Fruit fly (Drosophila melanogaster) whole organism, adult: ENCODE data around the gene CG14212.

ENCODE experiments used
- CG11617 ChIP-seq: fragments of 200-800 bp; sonication (Bioruptor generic); optimal IDR thresholded peaks from 2 replicates; lab custom pipeline; 2017; ENCODE audit warnings: mild to moderate bottlenecking, missing biosample characterization, missing genetic modification reagents, missing genetic modification characterization
- CG12768 ChIP-seq: fragments of 200-800 bp; sonication (Bioruptor generic); optimal IDR thresholded peaks from 2 replicates; lab custom pipeline; 2017; ENCODE audit warnings: missing biosample characterization, missing genetic modification characterization, mild to moderate bottlenecking, moderate library complexity, missing genetic modification reagents
- CG14711 ChIP-seq: fragments of 200-800 bp; sonication (Bioruptor generic); optimal IDR thresholded peaks from 2 replicates; lab custom pipeline; 2018; ENCODE audit warnings: missing biosample characterization, mild to moderate bottlenecking, missing genetic modification characterization, moderate library complexity
- CG1620 ChIP-seq: fragments of 200-800 bp; sonication (Bioruptor generic); optimal IDR thresholded peaks from 2 replicates; lab custom pipeline; 2016; ENCODE audit warnings: missing biosample characterization, missing genetic modification characterization
- CG33017 ChIP-seq: fragments of 200-800 bp; sonication (Bioruptor generic); optimal IDR thresholded peaks from 2 replicates; lab custom pipeline; 2018; ENCODE audit warnings: missing biosample characterization, mild to moderate bottlenecking, missing genetic modification characterization, moderate library complexity
- CG5204 ChIP-seq: fragments of 200-800 bp; sonication (Bioruptor generic); optimal IDR thresholded peaks from 2 replicates; lab custom pipeline; 2016; ENCODE audit warnings: missing biosample characterization, missing genetic modification characterization
- CG7045 ChIP-seq: fragments of 200-800 bp; sonication (Bioruptor generic); optimal IDR thresholded peaks from 2 replicates; lab custom pipeline; 2017; ENCODE audit warnings: missing biosample characterization, mild to moderate bottlenecking, missing genetic modification characterization
- CG7101 ChIP-seq: fragments of 200-800 bp; sonication (Bioruptor generic); optimal IDR thresholded peaks from 2 replicates; lab custom pipeline; 2018; ENCODE audit warnings: missing biosample characterization, mild to moderate bottlenecking, missing genetic modification characterization, moderate library complexity
- Clk ChIP-seq: fragments of 200-800 bp; sonication (Bioruptor generic); optimal IDR thresholded peaks from 2 replicates; lab custom pipeline; 2017; ENCODE audit warnings: missing biosample characterization, missing genetic modification characterization
- Crg-1 ChIP-seq: fragments of 200-800 bp; sonication (Bioruptor generic); optimal IDR thresholded peaks from 2 replicates; lab custom pipeline; 2016; ENCODE audit warnings: missing biosample characterization, missing genetic modification characterization
- Hr96 ChIP-seq: fragments of 200-800 bp; sonication (Bioruptor generic); optimal IDR thresholded peaks from 2 replicates; lab custom pipeline; 2016; ENCODE audit warnings: missing biosample characterization, missing genetic modification characterization
- Mnt ChIP-seq: fragments of 200-800 bp; sonication (Bioruptor generic); optimal IDR thresholded peaks from 2 replicates; lab custom pipeline; 2016; ENCODE audit warnings: missing biosample characterization, mild to moderate bottlenecking, missing genetic modification characterization
- bab1 ChIP-seq: fragments of 200-800 bp; sonication (Bioruptor generic); optimal IDR thresholded peaks from 3 replicates; lab custom pipeline; 2019; ENCODE audit warnings: missing biosample characterization, mild to moderate bottlenecking, missing genetic modification characterization, moderate library complexity
- cic ChIP-seq: fragments of 200-800 bp; sonication (Bioruptor generic); optimal IDR thresholded peaks from 2 replicates; lab custom pipeline; 2017; ENCODE audit warnings: missing biosample characterization, mild to moderate bottlenecking, missing genetic modification characterization, moderate library complexity
- cnc ChIP-seq, 2 experiments: fragments of >200 bp; optimal IDR thresholded peaks; 2 replicates each; lab custom pipeline; 2017
- kay ChIP-seq: fragments of 200-800 bp; sonication (Bioruptor generic); peaks from one replicate; lab custom pipeline; 2016; ENCODE audit warnings: missing biosample characterization, missing genetic modification characterization, borderline replicate concordance
- ovo ChIP-seq: fragments of 200-800 bp; sonication (Bioruptor generic); optimal IDR thresholded peaks from 2 replicates; lab custom pipeline; 2016; ENCODE audit warnings: missing biosample characterization, missing genetic modification characterization
- pad ChIP-seq: fragments of 200-800 bp; sonication (Bioruptor generic); optimal IDR thresholded peaks from 3 replicates; lab custom pipeline; 2017; ENCODE audit warnings: missing biosample characterization, missing genetic modification characterization, mild to moderate bottlenecking, moderate library complexity, missing genetic modification reagents
- tj ChIP-seq: fragments of 200-800 bp; sonication (Bioruptor generic); optimal IDR thresholded peaks from 3 replicates; lab custom pipeline; 2017; ENCODE audit warnings: missing biosample characterization, mild to moderate bottlenecking, missing genetic modification characterization, moderate library complexity
- toe ChIP-seq: fragments of 200-800 bp; sonication (Bioruptor generic); optimal IDR thresholded peaks from 2 replicates; lab custom pipeline; 2016; ENCODE audit warnings: missing biosample characterization, missing genetic modification characterization

CG14212 gene

DNA sequence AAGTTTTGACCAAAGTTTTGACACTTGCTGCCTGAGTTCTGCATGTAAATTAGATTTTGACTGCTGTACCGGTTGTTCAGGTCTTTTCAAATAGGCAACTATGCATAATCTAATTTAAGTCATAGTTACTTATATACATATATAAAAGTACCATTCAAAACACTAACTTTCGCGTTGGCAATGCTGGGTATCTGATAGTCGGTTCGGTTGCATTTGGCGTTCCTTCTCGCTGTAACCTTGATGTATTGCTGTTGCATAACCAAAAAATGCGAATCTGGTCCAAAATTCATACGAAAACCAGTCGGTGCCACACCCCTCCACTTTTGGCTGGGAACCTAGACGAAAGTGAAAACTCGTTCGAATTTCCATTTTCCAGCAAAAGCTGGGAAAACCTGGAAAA is 42.8 kb upstream of the CG14212 start:
- no peak for TF ChIP-seq ovo (GFP tag; lab: Kevin White, UChicago)
- TF ChIP-seq toe (GFP tag; lab: Kevin White, UChicago) = no peak
- TF ChIP-seq CG5204 (GFP tag; lab: Kevin White, UChicago) = no peak
- no peak for TF ChIP-seq cnc (optimal IDR thresholded peaks at IDR 0.05; lab: Kevin White, UChicago)
- no peak for TF ChIP-seq CG12768 (GFP tag; lab: Kevin White, UChicago)
- TF ChIP-seq CG7045 = no peak
- TF ChIP-seq CG7101 (tag; lab: Kevin White, UChicago) = no peak
- no peak for TF ChIP-seq Mnt (GFP tag; lab: Kevin White, UChicago)

DNA sequence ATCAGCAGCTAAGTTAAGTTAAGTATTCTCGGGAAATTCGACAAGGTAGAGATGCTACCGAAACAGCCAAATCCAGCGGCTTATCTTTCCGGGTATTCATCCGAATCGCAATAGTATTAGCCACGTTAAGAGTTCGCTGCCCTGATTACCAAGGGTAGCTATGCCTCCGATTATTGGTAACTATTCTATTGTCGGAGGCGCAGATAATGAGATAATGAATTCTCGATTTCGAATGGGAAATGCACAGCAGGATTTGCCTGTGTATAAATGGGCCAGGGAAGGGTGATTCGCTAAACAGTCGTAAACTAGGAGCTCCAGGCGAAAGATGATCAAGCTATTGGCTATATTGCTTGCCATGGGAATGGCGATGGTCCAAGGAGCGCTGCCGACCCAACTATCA is 42.2 kb upstream of the CG14212 start, which contains the start of gene CG14204:
Gene CG14204, plus strand, starts transcription at position 301 of the 400 bp plus-strand sequence.
- TF ChIP-seq Clk (GFP tag; lab: Kevin White, UChicago) (no peak), pad (GFP tag; lab: Kevin White, UChicago) (no peak), tj (GFP tag; lab: Kevin White, UChicago) (no peak), CG12768 (GFP tag; lab: Kevin White, UChicago) (no peak), CG1620 (GFP tag; lab: Kevin White, UChicago) (no peak), CG7045 (no peak), bab1 (GFP tag; lab: Kevin White, UChicago) (no peak), toe (GFP tag; lab: Kevin White, UChicago) (no peak)

DNA sequence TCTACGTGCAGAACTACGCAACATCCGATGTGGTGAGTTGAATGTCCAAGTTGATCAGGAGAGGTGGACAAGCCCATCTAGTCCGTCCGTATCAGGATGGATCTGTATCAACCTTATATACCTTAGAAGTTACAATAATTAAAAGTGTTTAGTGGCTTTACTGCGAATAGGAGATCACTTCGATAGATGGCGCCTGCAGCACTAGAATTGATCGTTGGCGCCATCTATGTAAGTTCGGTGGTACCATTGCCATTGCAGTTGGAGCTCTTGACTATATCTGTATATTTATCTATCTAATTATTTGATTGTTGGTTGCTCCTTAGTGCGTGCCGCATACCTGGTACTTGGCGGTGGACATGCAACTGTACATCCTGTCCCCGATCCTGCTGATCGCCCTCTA is 40.4 kb upstream of the CG14212 start:
- TF ChIP-seq bab1 (GFP tag; lab: Kevin White, UChicago) = no peak
- no peak for TF ChIP-seq Clk (GFP tag; lab: Kevin White, UChicago)
- TF ChIP-seq CG7101 (tag; lab: Kevin White, UChicago) = no peak
- no peak for TF ChIP-seq tj (GFP tag; lab: Kevin White, UChicago)
- no peak for TF ChIP-seq CG14711
- no peak for TF ChIP-seq CG1620 (GFP tag; lab: Kevin White, UChicago)

DNA sequence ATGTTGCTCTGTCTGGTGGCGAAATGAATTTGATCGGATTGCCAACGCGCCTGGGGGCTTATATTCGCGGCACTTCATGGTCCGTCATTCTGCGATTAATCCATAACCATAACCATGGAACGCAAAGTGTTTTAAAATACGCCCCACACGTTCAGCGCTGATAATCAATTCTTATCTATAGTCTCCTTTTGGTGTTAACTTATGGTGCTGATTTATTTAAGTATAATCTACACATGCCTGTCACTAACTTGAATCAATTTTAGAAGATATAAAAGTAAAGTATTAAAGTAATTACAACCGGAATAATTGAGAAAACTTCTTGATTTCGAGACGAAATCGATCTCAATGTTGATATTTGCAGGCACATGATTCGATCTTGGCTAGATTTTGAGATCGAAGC is 35.4 kb upstream of the CG14212 start, which contains the start of gene CG14219:
Gene CG14219, minus strand, starts transcription at position 101 of the 400 bp plus-strand sequence.
- no peak for TF ChIP-seq kay (GFP tag; lab: Kevin White, UChicago)
- TF ChIP-seq Crg-1 (GFP tag; lab: Kevin White, UChicago) = no peak
- no peak for TF ChIP-seq Mnt (GFP tag; lab: Kevin White, UChicago)
- TF ChIP-seq Clk (GFP tag; lab: Kevin White, UChicago) = no peak
- TF ChIP-seq CG11617 (GFP tag; lab: Kevin White, UChicago) = no peak

DNA sequence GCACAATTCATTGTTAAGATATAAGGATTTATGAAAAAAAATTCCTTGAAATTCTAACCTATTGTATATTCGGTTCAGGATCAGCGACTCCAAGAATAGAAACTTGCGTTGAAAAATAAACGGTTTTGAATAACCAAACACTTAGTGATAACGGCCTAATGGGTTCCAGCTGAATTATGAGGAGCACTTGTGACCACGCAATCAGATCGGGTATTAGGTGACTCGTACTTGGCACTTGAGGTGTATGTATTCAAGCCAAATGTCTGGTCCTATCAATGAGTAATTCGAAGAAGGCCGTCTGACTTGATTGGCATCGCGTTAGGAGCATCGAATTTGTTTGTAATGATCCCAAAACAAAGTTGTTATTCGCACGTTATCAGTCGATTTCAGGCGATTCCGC is 34.9 kb upstream of the CG14212 start:
- TF ChIP-seq CG33017 (tag; lab: Kevin White, UChicago) (no peak), pad (GFP tag; lab: Kevin White, UChicago) (no peak), CG11617 (GFP tag; lab: Kevin White, UChicago) (no peak), tj (GFP tag; lab: Kevin White, UChicago) (no peak), Mnt (GFP tag; lab: Kevin White, UChicago) (no peak), CG14711 (no peak)

DNA sequence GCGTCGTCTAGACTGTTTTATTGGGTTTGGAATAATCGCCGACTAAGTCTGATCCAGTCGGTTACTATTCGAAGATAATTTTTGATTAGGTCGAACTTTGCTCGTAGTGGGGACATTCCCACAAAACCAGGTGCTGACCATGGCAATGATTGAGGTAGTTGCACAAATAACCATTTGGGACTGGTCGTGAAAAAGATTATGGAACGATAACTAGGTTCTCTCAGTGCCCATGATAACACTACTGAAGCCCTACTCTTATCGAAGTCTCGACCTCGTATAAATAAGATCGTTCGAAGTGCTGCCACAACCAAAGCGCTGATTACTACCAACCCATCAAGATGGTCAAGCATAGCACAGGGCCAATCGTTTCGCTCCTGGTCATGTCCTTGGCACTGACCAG is 33.2 kb upstream of the CG14212 start, which contains the start of gene CG14205:
Gene CG14205, plus strand, starts transcription at position 301 of the 400 bp plus-strand sequence.
- TF ChIP-seq Clk (GFP tag; lab: Kevin White, UChicago) = no peak
- no peak for TF ChIP-seq bab1 (GFP tag; lab: Kevin White, UChicago)
- TF ChIP-seq CG1620 (GFP tag; lab: Kevin White, UChicago) = no peak
- TF ChIP-seq CG7045 = no peak
- no peak for TF ChIP-seq CG33017 (tag; lab: Kevin White, UChicago)
- TF ChIP-seq kay (GFP tag; lab: Kevin White, UChicago) = no peak
- no peak for TF ChIP-seq pad (GFP tag; lab: Kevin White, UChicago)
- no peak for TF ChIP-seq CG14711
- TF ChIP-seq Hr96 (GFP tag; lab: Kevin White, UChicago) = no peak
- no peak for TF ChIP-seq CG12768 (GFP tag; lab: Kevin White, UChicago)
- no peak for TF ChIP-seq cic (GFP tag; lab: Kevin White, UChicago)
- no peak for TF ChIP-seq cnc (optimal IDR thresholded peaks at IDR 0.05; lab: Kevin White, UChicago)
- TF ChIP-seq ovo (GFP tag; lab: Kevin White, UChicago) = no peak
- no peak for TF ChIP-seq tj (GFP tag; lab: Kevin White, UChicago)

DNA sequence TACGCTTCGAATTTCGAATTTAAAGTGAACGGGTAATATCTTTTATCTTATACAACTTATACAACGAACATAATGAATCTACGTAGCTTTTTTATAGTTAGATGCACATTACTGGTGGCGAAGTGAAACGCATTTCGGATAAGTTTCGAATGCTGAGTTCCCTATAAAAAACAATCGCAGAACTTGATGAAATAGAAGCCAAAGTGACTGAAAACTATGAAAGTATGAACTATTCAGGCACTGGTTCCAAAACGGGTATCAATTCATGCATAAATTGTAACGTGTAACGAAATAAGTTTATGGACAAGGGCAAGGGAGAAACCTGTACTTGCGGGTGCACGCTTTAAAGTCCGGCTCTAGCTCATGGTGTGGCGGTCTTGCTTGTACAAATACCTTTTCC is 29.6 kb upstream of the CG14212 start:
- no peak for TF ChIP-seq ovo (GFP tag; lab: Kevin White, UChicago)
- TF ChIP-seq kay (GFP tag; lab: Kevin White, UChicago) = no peak
- no peak for TF ChIP-seq CG11617 (GFP tag; lab: Kevin White, UChicago)
- TF ChIP-seq CG1620 (GFP tag; lab: Kevin White, UChicago) = no peak
- TF ChIP-seq Clk (GFP tag; lab: Kevin White, UChicago) = no peak
- TF ChIP-seq Mnt (GFP tag; lab: Kevin White, UChicago) = no peak
- no peak for TF ChIP-seq bab1 (GFP tag; lab: Kevin White, UChicago)
- no peak for TF ChIP-seq cic (GFP tag; lab: Kevin White, UChicago)
- no peak for TF ChIP-seq Crg-1 (GFP tag; lab: Kevin White, UChicago)
